3 fruit fly cellular contexts compared by ENCODE assay signal in genomic region chr3R:5871393-5871792, dm6.
TF ChIP-seq lines count a peak whose summit lies in the region.

No protein-coding gene starts in this region.

- no peak for TF ChIP-seq CTCF in whole organism, embryonic (GFP tag; optimal IDR thresholded peaks at IDR 0.05; lab: Kevin White, UChicago)

TF ChIP-seq in whole organism, embryonic, 481 proteins besides CTCF, POLR2A, EP300 and RAD21 (continues in another document):
- 0 out of 2 replicates have a peak, but pooled peaks have one; percentile 12 for TF ChIP-seq CG14014 (GFP tag; IDR thresholded peaks at IDR 0.05; lab: Robert Waterston, UW)
- TF ChIP-seq nmo (GFP tag; optimal IDR thresholded peaks at IDR 0.05; lab: Kevin White, UChicago), result peak; percentile 10
- no peak for TF ChIP-seq CG17186 (GFP tag; optimal IDR thresholded peaks at IDR 0.05; lab: Kevin White, UChicago)
- no peak for TF ChIP-seq Asciz (GFP tag; optimal IDR thresholded peaks at IDR 0.05; lab: Kevin White, UChicago)
- no peak for TF ChIP-seq CG6272 (GFP tag; IDR thresholded peaks at IDR 0.05; lab: Robert Waterston, UW)
- no peak for TF ChIP-seq sc (optimal IDR thresholded peaks at IDR 0.05; lab: Kevin White, UChicago)
- no peak for TF ChIP-seq sc (GFP tag; optimal IDR thresholded peaks at IDR 0.05; lab: Kevin White, UChicago)
- peak; percentile 21 for TF ChIP-seq dmrt99B (tag; optimal IDR thresholded peaks at IDR 0.05; lab: Kevin White, UChicago)
- no peak for TF ChIP-seq CG13775 (GFP tag; optimal IDR thresholded peaks at IDR 0.05; lab: Kevin White, UChicago)
- TF ChIP-seq eve (GFP tag; optimal IDR thresholded peaks at IDR 0.05; lab: Kevin White, UChicago), result no peak
- no peak for TF ChIP-seq CG16863 (GFP tag; optimal IDR thresholded peaks at IDR 0.05; lab: Kevin White, UChicago)
- no peak for TF ChIP-seq tio (GFP tag; optimal IDR thresholded peaks at IDR 0.05; lab: Kevin White, UChicago)
- TF ChIP-seq Meics (GFP tag; optimal IDR thresholded peaks at IDR 0.05; lab: Kevin White, UChicago), result peak; percentile 3
- peak; percentile 59; the same call in 1 of the 2 replicates for TF ChIP-seq Ada2b (GFP tag; IDR thresholded peaks at IDR 0.05; lab: Robert Waterston, UW)
- peak; percentile 8 for TF ChIP-seq Hmr (GFP tag; optimal IDR thresholded peaks at IDR 0.05; lab: Kevin White, UChicago)
- TF ChIP-seq zf30C (GFP tag; optimal IDR thresholded peaks at IDR 0.05; lab: Kevin White, UChicago), result no peak
- 0 out of 4 replicates have a peak, but pooled peaks have one; percentile 6 for TF ChIP-seq Gug (GFP tag; IDR thresholded peaks at IDR 0.05; lab: Robert Waterston, UW)
- TF ChIP-seq CG11398 (GFP tag; optimal IDR thresholded peaks at IDR 0.05; lab: Kevin White, UChicago), result no peak
- no peak for TF ChIP-seq pita (GFP tag; optimal IDR thresholded peaks at IDR 0.05; lab: Kevin White, UChicago)
- peak; percentile 11 for TF ChIP-seq CG9727 (GFP tag; optimal IDR thresholded peaks at IDR 0.05; lab: Kevin White, UChicago)
- TF ChIP-seq CG18599 (GFP tag; optimal IDR thresholded peaks at IDR 0.05; lab: Kevin White, UChicago), result peak; percentile 60
- no peak for TF ChIP-seq ttk (GFP tag; IDR thresholded peaks at IDR 0.05; lab: Robert Waterston, UW)
- no peak for TF ChIP-seq eyg (GFP tag; optimal IDR thresholded peaks at IDR 0.05; lab: Kevin White, UChicago)
- peak; percentile 25 for TF ChIP-seq Xbp1 (GFP tag; optimal IDR thresholded peaks at IDR 0.05; lab: Kevin White, UChicago)
- no peak for TF ChIP-seq prd (optimal IDR thresholded peaks at IDR 0.05; lab: Kevin White, UChicago)
- peak; percentile 51; the same call in 2 of the 3 replicates for TF ChIP-seq prd (GFP tag; IDR thresholded peaks at IDR 0.05; lab: Robert Waterston, UW)
- peak in 1 of 2 experiments; percentile 14 for TF ChIP-seq Pdp1 (GFP tag; optimal IDR thresholded peaks at IDR 0.05; lab: Kevin White, UChicago)
- peak; percentile 29 for TF ChIP-seq CG30431 (GFP tag; optimal IDR thresholded peaks at IDR 0.05; lab: Kevin White, UChicago)
- peak; percentile 20 for TF ChIP-seq CG7786 (GFP tag; optimal IDR thresholded peaks at IDR 0.05; lab: Kevin White, UChicago)
- no peak for TF ChIP-seq Hr39 (optimal IDR thresholded peaks at IDR 0.05; lab: Kevin White, UChicago)

TF ChIP-seq in whole organism, prepupa, 60 proteins besides CTCF, POLR2A, EP300 and RAD21:
- TF ChIP-seq ss (GFP tag; optimal IDR thresholded peaks at IDR 0.05; lab: Kevin White, UChicago) (no peak), CG31627 (GFP tag; optimal IDR thresholded peaks at IDR 0.05; lab: Kevin White, UChicago) (peak; percentile 3), CG32006 (GFP tag; optimal IDR thresholded peaks at IDR 0.05; lab: Kevin White, UChicago) (peak; percentile 3), svp (GFP tag; lab: Kevin White, UChicago) (peak; percentile 64), CG16779 (tag; optimal IDR thresholded peaks at IDR 0.05; lab: Kevin White, UChicago) (no peak), eg (GFP tag; IDR thresholded peaks at IDR 0.05; lab: Robert Waterston, UW) (peak; percentile 12; the same call in 1 of the 3 replicates), achi (GFP tag; optimal IDR thresholded peaks at IDR 0.05; lab: Kevin White, UChicago) (peak; percentile 2), CG10669 (GFP tag; optimal IDR thresholded peaks at IDR 0.05; lab: Kevin White, UChicago) (peak; percentile 24), topi (GFP tag; optimal IDR thresholded peaks at IDR 0.05; lab: Kevin White, UChicago) (peak; percentile 3), fd59A (GFP tag; optimal IDR thresholded peaks at IDR 0.05; lab: Kevin White, UChicago) (peak; percentile 6), acj6 (GFP tag; optimal IDR thresholded peaks at IDR 0.05; lab: Kevin White, UChicago) (peak; percentile 9), pdm3 (GFP tag; optimal IDR thresholded peaks at IDR 0.05; lab: Kevin White, UChicago) (peak; percentile 9), OdsH (GFP tag; optimal IDR thresholded peaks at IDR 0.05; lab: Kevin White, UChicago) (peak; percentile 5), CG8119 (GFP tag; IDR thresholded peaks at IDR 0.05; lab: Robert Waterston, UW) (no peak), CG6163 (GFP tag; IDR thresholded peaks at IDR 0.05; lab: Robert Waterston, UW) (peak; percentile 11; the same call in 1 of the 3 replicates), Sox14 (GFP tag; optimal IDR thresholded peaks at IDR 0.05; lab: Kevin White, UChicago) (no peak), Sox102F (GFP tag; optimal IDR thresholded peaks at IDR 0.05; lab: Kevin White, UChicago) (no peak), CG10631 (GFP tag; optimal IDR thresholded peaks at IDR 0.05; lab: Kevin White, UChicago) (peak; percentile 34), CG3919 (GFP tag; optimal IDR thresholded peaks at IDR 0.05; lab: Kevin White, UChicago) (no peak), CG6854 (GFP tag; optimal IDR thresholded peaks at IDR 0.05; lab: Kevin White, UChicago) (no peak), CG6792 (GFP tag; optimal IDR thresholded peaks at IDR 0.05; lab: Kevin White, UChicago) (no peak), spab (GFP tag; optimal IDR thresholded peaks at IDR 0.05; lab: Kevin White, UChicago) (no peak)
TF ChIP-seq in whole organism, prepupa: peak in this region for 13.

TF ChIP-seq in whole organism, pupa, 21 proteins besides CTCF, POLR2A, EP300 and RAD21:
- peak; percentile 27 for TF ChIP-seq CG14655 (GFP tag; optimal IDR thresholded peaks at IDR 0.05; lab: Kevin White, UChicago)
- TF ChIP-seq CG8159 (tag; optimal IDR thresholded peaks at IDR 0.05; lab: Kevin White, UChicago), result peak; percentile 33
- TF ChIP-seq CG15710 (tag; optimal IDR thresholded peaks at IDR 0.05; lab: Kevin White, UChicago), result no peak
- no peak for TF ChIP-seq rn (GFP tag; IDR thresholded peaks at IDR 0.05; lab: Robert Waterston, UW)

Comparison
In these comparisons a context has a peak if more than half of its experiments do, and no peak if none do; other contexts are left out.
1. Of the 7 proteins assayed by ChIP-seq in both whole organism, embryonic and whole organism, prepupa: peak only in whole organism, embryonic: Gug; only in whole organism, prepupa: none; in both: none; in neither: 6.